Fruit fly (Drosophila melanogaster) whole organism, embryonic: Measurements from ENCODE around the gene hob.
A peak's percentile ranks its signal among the peaks of the same experiment; 100 is the strongest.

Source experiments
- C15 ChIP-seq: fragments of 200-800 bp; sonication (Bioruptor generic); IDR thresholded peaks from 3 replicates; pipeline ENCODE4 v1.3.6; 2022; ENCODE audit warnings: missing biosample characterization, missing genetic modification characterization
- CG10147 ChIP-seq: fragments of 200-800 bp; sonication (Bioruptor generic); optimal IDR thresholded peaks from 2 replicates; lab custom pipeline; 2019; ENCODE audit warnings: missing biosample characterization, mild to moderate bottlenecking, missing genetic modification characterization, moderate library complexity
- CG10321 ChIP-seq: fragments of 200-800 bp; sonication (Bioruptor generic); IDR thresholded peaks from 2 replicates; pipeline ENCODE4 v1.3.6; 2022; ENCODE audit warnings: missing biosample characterization, missing genetic modification characterization
- CG12104 ChIP-seq: fragments of 200-800 bp; sonication (Bioruptor generic); optimal IDR thresholded peaks from 3 replicates; lab custom pipeline; 2016; ENCODE audit warnings: missing biosample characterization, missing genetic modification characterization
- CG13624 ChIP-seq: fragments of 200-800 bp; sonication (Bioruptor generic); optimal IDR thresholded peaks from 2 replicates; lab custom pipeline; 2016; ENCODE audit warnings: missing biosample characterization, missing genetic modification characterization
- CG1529 ChIP-seq: fragments of 200-800 bp; sonication (Bioruptor generic); optimal IDR thresholded peaks from 3 replicates; lab custom pipeline; 2018; ENCODE audit warnings: missing biosample characterization, missing genetic modification characterization
- CG16813 ChIP-seq: fragments of 200-800 bp; sonication (Bioruptor generic); IDR thresholded peaks from 3 replicates; pipeline ENCODE4 v1.3.6; 2022; ENCODE audit warnings: missing biosample characterization, missing genetic modification characterization; ENCODE audit not compliant: partially characterized antibody
- CG17385 ChIP-seq: fragments of 200-800 bp; sonication (Bioruptor generic); optimal IDR thresholded peaks from 3 replicates; lab custom pipeline; 2018; ENCODE audit warnings: missing biosample characterization, mild to moderate bottlenecking, missing genetic modification characterization
- CG17612 ChIP-seq: fragments of 200-800 bp; sonication (Bioruptor generic); IDR thresholded peaks from 2 replicates; pipeline ENCODE4 v1.3.6; 2022; ENCODE audit warnings: missing biosample characterization, missing genetic modification characterization
- CG2116 ChIP-seq: fragments of 200-800 bp; sonication (Bioruptor generic); optimal IDR thresholded peaks from 3 replicates; lab custom pipeline; 2018; ENCODE audit warnings: missing biosample characterization, mild to moderate bottlenecking, missing genetic modification characterization
- CG32767 ChIP-seq: fragments of 200-800 bp; sonication (Bioruptor generic); IDR thresholded peaks from 2 replicates; pipeline ENCODE4 v1.3.6; 2022; ENCODE audit warnings: missing biosample characterization, missing genetic modification characterization
- CG4360 ChIP-seq: fragments of 200-800 bp; sonication (Bioruptor generic); IDR thresholded peaks from 2 replicates; pipeline ENCODE4 v1.3.6; 2022; ENCODE audit warnings: missing biosample characterization, missing genetic modification characterization
- CG4854 ChIP-seq: fragments of 200-800 bp; sonication (Bioruptor generic); optimal IDR thresholded peaks from 2 replicates; lab custom pipeline; 2016; ENCODE audit warnings: missing biosample characterization, missing genetic modification characterization, inconsistent platforms
- CG6683 ChIP-seq: fragments of 200-800 bp; sonication (Bioruptor generic); optimal IDR thresholded peaks from 2 replicates; lab custom pipeline; 2017; ENCODE audit warnings: missing biosample characterization, mild to moderate bottlenecking, missing genetic modification characterization, missing genetic modification reagents
- CG6765 ChIP-seq: fragments of 200-800 bp; sonication (Bioruptor generic); optimal IDR thresholded peaks from 3 replicates; lab custom pipeline; 2017; ENCODE audit warnings: missing biosample characterization, mild to moderate bottlenecking, missing genetic modification characterization
- CG7745 ChIP-seq: fragments of 200-800 bp; sonication (Bioruptor generic); optimal IDR thresholded peaks from 2 replicates; lab custom pipeline; 2018; ENCODE audit warnings: missing biosample characterization, mild to moderate bottlenecking, missing genetic modification characterization, moderate library complexity
- CG9215 ChIP-seq: fragments of 200-800 bp; sonication (Bioruptor generic); IDR thresholded peaks from 2 replicates; pipeline ENCODE4 v1.3.6; 2022; ENCODE audit warnings: missing biosample characterization, missing genetic modification characterization
- CG9609 ChIP-seq: fragments of 200-800 bp; sonication (Bioruptor generic); optimal IDR thresholded peaks from 3 replicates; lab custom pipeline; 2016; ENCODE audit warnings: missing biosample characterization, missing genetic modification characterization
- CHES-1-like ChIP-seq: fragments of 200-800 bp; sonication (Bioruptor generic); optimal IDR thresholded peaks from 2 replicates; lab custom pipeline; 2016; ENCODE audit warnings: missing biosample characterization, missing genetic modification characterization
- Dfd ChIP-seq, 2 experiments: fragments of >200 bp; optimal IDR thresholded peaks; 2 replicates each; lab custom pipeline; 2017; ENCODE audit warnings: missing biosample characterization in 2 of 2, missing genetic modification characterization in 2 of 2
- Elba2 ChIP-seq: fragments of 200-800 bp; sonication (Bioruptor generic); optimal IDR thresholded peaks from 3 replicates; lab custom pipeline; 2016; ENCODE audit warnings: missing biosample characterization, missing genetic modification characterization
- Ets97D ChIP-seq: fragments of 200-800 bp; sonication (Bioruptor generic); optimal IDR thresholded peaks from 3 replicates; lab custom pipeline; 2016; ENCODE audit warnings: missing biosample characterization, missing genetic modification characterization
- Fer3 ChIP-seq: fragments of 200-800 bp; sonication (Bioruptor generic); optimal IDR thresholded peaks from 2 replicates; lab custom pipeline; 2018; ENCODE audit warnings: missing biosample characterization, mild to moderate bottlenecking, missing genetic modification characterization, moderate library complexity
- Hand ChIP-seq: fragments of 200-800 bp; sonication (Bioruptor generic); optimal IDR thresholded peaks from 2 replicates; lab custom pipeline; 2017; ENCODE audit warnings: mild to moderate bottlenecking, missing biosample characterization, missing genetic modification reagents, missing genetic modification characterization
- HmgZ ChIP-seq: fragments of 200-800 bp; sonication (Bioruptor generic); optimal IDR thresholded peaks from 2 replicates; lab custom pipeline; 2018; ENCODE audit warnings: missing biosample characterization, mild to moderate bottlenecking, missing genetic modification characterization
- Hr3 ChIP-seq: fragments of 200-800 bp; sonication (Bioruptor generic); optimal IDR thresholded peaks from 3 replicates; lab custom pipeline; 2016; ENCODE audit warnings: missing biosample characterization, missing genetic modification characterization
- Kr ChIP-seq: fragments of 200-800 bp; sonication (Bioruptor generic); optimal IDR thresholded peaks from 2 replicates; lab custom pipeline; 2017; ENCODE audit warnings: missing biosample characterization, mild to moderate bottlenecking, missing genetic modification characterization
- Mad ChIP-seq: fragments of 200-800 bp; sonication (Bioruptor generic); optimal IDR thresholded peaks from 2 replicates; lab custom pipeline; 2016; ENCODE audit warnings: missing biosample characterization, missing genetic modification characterization
- Med ChIP-seq: fragments of 200-800 bp; sonication (Bioruptor generic); peaks from one replicate; lab custom pipeline; 2016; ENCODE audit warnings: missing biosample characterization, missing genetic modification characterization, mild to moderate bottlenecking, inconsistent platforms, moderate library complexity
- Neu2 ChIP-seq: fragments of 200-800 bp; sonication (Bioruptor generic); optimal IDR thresholded peaks from 3 replicates; lab custom pipeline; 2016; ENCODE audit warnings: missing biosample characterization, missing genetic modification characterization, borderline replicate concordance
- Ravus ChIP-seq: fragments of 200-800 bp; sonication (Bioruptor generic); IDR thresholded peaks from 2 replicates; pipeline ENCODE4 v1.3.6; 2022; ENCODE audit warnings: missing biosample characterization, missing genetic modification characterization
- Sin3A ChIP-seq: fragments of >200 bp; optimal IDR thresholded peaks from 2 replicates; lab custom pipeline; 2018
- Six4 ChIP-seq: fragments of 200-800 bp; sonication (Bioruptor generic); optimal IDR thresholded peaks from 2 replicates; lab custom pipeline; 2016; ENCODE audit warnings: missing biosample characterization, missing genetic modification characterization
- Spps ChIP-seq: fragments of 200-800 bp; sonication (Bioruptor generic); optimal IDR thresholded peaks from 2 replicates; lab custom pipeline; 2018; ENCODE audit warnings: missing biosample characterization, mild to moderate bottlenecking, missing genetic modification characterization
- Sry-β ChIP-seq: fragments of 200-800 bp; sonication (Bioruptor generic); optimal IDR thresholded peaks from 2 replicates; lab custom pipeline; 2018; ENCODE audit warnings: missing biosample characterization, mild to moderate bottlenecking, missing genetic modification characterization, moderate library complexity
- Trl ChIP-seq, 3 experiments: fragments of >200 bp in 2 of 3; fragments of 200-800 bp in 1 of 3; sonication (Bioruptor generic) in 1 of 3; optimal IDR thresholded peaks; 2 replicates in 1 of 3; 3 replicates in 2 of 3; lab custom pipeline; 2016 to 2017; ENCODE audit warnings: missing biosample characterization in 1 of 3, missing genetic modification characterization in 1 of 3
- ap ChIP-seq: fragments of 200-800 bp; sonication (Bioruptor generic); IDR thresholded peaks from 2 replicates; pipeline ENCODE4 v1.3.6; 2022; ENCODE audit warnings: missing biosample characterization, missing genetic modification characterization
- cad ChIP-seq: fragments of >200 bp; optimal IDR thresholded peaks from 2 replicates; lab custom pipeline; 2017; ENCODE audit warnings: missing biosample characterization, missing genetic modification characterization
- cato ChIP-seq: fragments of 200-800 bp; sonication (Bioruptor generic); optimal IDR thresholded peaks from 2 replicates; lab custom pipeline; 2016; ENCODE audit warnings: missing biosample characterization, missing genetic modification characterization, borderline replicate concordance
- crol ChIP-seq: fragments of 200-800 bp; sonication (Bioruptor generic); IDR thresholded peaks from 2 replicates; pipeline ENCODE4 v1.3.6; 2022; ENCODE audit warnings: missing biosample characterization, missing genetic modification characterization
- crp ChIP-seq, 2 experiments: fragments of 200-800 bp; sonication (Bioruptor generic); optimal IDR thresholded peaks; 2 replicates in 1 of 2; 3 replicates in 1 of 2; lab custom pipeline; 2017; ENCODE audit warnings: missing biosample characterization in 2 of 2, missing genetic modification characterization in 2 of 2, mild to moderate bottlenecking in 1 of 2, moderate library complexity in 1 of 2
- danr ChIP-seq: fragments of 200-800 bp; sonication (Bioruptor generic); IDR thresholded peaks from 2 replicates; pipeline ENCODE4 v1.3.6; 2022; ENCODE audit warnings: missing biosample characterization, missing genetic modification characterization
- esg ChIP-seq: fragments of 200-800 bp; sonication (Bioruptor generic); conservative IDR thresholded peaks from 2 replicates; pipeline ENCODE4 v1.3.6; 2022; ENCODE audit warnings: missing biosample characterization, missing genetic modification characterization
- mld ChIP-seq: fragments of 200-800 bp; sonication (Bioruptor generic); IDR thresholded peaks from 3 replicates; pipeline ENCODE4 v1.3.6; 2022; ENCODE audit warnings: missing biosample characterization, missing genetic modification characterization; ENCODE audit not compliant: partially characterized antibody
- nau ChIP-seq: fragments of 200-800 bp; sonication (Bioruptor generic); optimal IDR thresholded peaks from 3 replicates; lab custom pipeline; 2017; ENCODE audit warnings: missing biosample characterization, mild to moderate bottlenecking, missing genetic modification characterization, missing genetic modification reagents
- nmo ChIP-seq: fragments of 200-800 bp; sonication (Bioruptor generic); optimal IDR thresholded peaks from 2 replicates; lab custom pipeline; 2018; ENCODE audit warnings: missing biosample characterization, mild to moderate bottlenecking, missing genetic modification characterization, moderate library complexity
- row ChIP-seq: fragments of 200-800 bp; sonication (Bioruptor generic); IDR thresholded peaks from 3 replicates; pipeline ENCODE4 v1.3.6; 2022; ENCODE audit warnings: missing biosample characterization, missing genetic modification characterization
- stwl ChIP-seq: fragments of 200-800 bp; sonication (Bioruptor generic); optimal IDR thresholded peaks from 3 replicates; lab custom pipeline; 2018; ENCODE audit warnings: missing biosample characterization, mild to moderate bottlenecking, missing genetic modification characterization, moderate library complexity

Gene hob

DNA sequence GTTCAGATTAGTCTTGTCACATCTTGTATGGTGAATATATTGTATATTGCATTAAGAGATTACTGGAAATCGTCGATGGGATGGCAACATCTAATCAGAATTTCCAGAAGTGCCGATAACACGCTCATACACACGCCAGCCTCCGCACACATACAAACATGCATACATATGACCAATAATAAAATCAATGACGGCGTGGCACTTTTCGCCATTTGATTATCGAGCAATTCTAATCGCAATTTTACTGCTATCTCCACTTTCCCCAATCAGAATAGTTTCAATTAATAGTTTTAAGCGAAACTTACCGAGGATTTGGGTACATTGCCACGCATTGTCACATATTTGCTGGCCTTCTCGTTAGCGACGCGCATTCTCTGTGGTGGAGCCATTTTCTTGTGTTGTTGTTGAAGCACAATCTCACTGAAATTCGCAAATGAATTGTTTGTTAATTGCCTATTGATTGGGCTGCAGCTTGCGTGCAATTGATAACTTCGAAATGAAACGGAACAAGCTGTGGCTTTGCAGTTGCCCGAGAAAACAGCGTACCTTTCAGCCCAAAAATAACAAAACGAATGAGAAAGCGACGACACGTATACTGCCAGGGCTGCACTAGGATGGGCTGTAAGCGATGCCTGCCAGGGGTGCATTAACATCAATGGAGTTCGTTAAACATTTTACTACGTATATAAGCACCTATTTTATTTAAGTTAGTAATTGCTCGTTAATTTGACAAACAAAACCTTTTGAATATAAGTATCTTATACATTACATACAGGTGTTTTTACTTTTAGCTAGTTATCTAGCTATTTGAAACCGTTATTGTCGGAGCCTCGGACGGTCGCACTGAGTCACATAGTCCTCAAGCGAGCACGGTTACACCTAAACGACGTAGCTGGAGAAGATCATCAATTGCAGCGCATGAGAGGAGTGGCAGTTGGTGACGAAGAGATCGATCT, 20.0 kb downstream of the hob start, which contains the start of the genes CG32276 and gry (continued):
- TF ChIP-seq crp (GFP tag; optimal IDR thresholded peaks at IDR 0.05; lab: Kevin White, UChicago) (peak in 1 of 2 experiments; percentile 60), Dfd (GFP tag; optimal IDR thresholded peaks at IDR 0.05; lab: Kevin White, UChicago) (no peak), CG9215 (GFP tag; lab: Robert Waterston, UW) (peak; percentile 64), CG13624 (GFP tag; lab: Kevin White, UChicago) (peak; percentile 80), Neu2 (no peak), nau (GFP tag; lab: Kevin White, UChicago) (no peak), Med (GFP tag; lab: Kevin White, UChicago) (peak; percentile 97), Trl (optimal IDR thresholded peaks at IDR 0.05; lab: Kevin White, UChicago) (peak in 1 of 2 experiments; percentile 14), Trl (GFP tag; optimal IDR thresholded peaks at IDR 0.05; lab: Kevin White, UChicago) (peak; percentile 85), Sry-β (GFP tag; lab: Kevin White, UChicago) (peak; percentile 87), CG6683 (GFP tag; lab: Kevin White, UChicago) (peak; percentile 41), CG17612 (GFP tag; lab: Robert Waterston, UW) (no peak), CG4360 (peak; percentile 55; the same call in 1 of the 2 replicates), CG10147 (GFP tag; lab: Kevin White, UChicago) (no peak), CG1529 (GFP tag; lab: Kevin White, UChicago) (no peak), Spps (tag; lab: Kevin White, UChicago) (peak; percentile 57), mld (GFP tag; lab: Robert Waterston, UW) (no peak), Six4 (GFP tag; lab: Kevin White, UChicago) (peak; percentile 69), CG6765 (GFP tag; lab: Kevin White, UChicago) (no peak), CG16813 (GFP tag; lab: Robert Waterston, UW) (peak; percentile 50; the same call in 2 of the 3 replicates), CG10321 (GFP tag; lab: Robert Waterston, UW) (no peak), CG2116 (GFP tag; lab: Kevin White, UChicago) (peak; percentile 93), CG9609 (GFP tag; lab: Kevin White, UChicago) (peak; percentile 82), Hand (GFP tag; lab: Kevin White, UChicago) (no peak), Ets97D (GFP tag; lab: Kevin White, UChicago) (peak; percentile 90), stwl (tag; lab: Kevin White, UChicago) (peak; percentile 60), nmo (peak; percentile 84), Mad (GFP tag; lab: Kevin White, UChicago) (peak; percentile 82), Kr (GFP tag; lab: Kevin White, UChicago) (no peak), Hr3 (peak; percentile 70), Ravus (no peak), CG32767 (GFP tag; lab: Robert Waterston, UW) (peak; percentile 64), danr (GFP tag; lab: Robert Waterston, UW) (peak; percentile 63), cad (GFP tag; lab: Kevin White, UChicago) (no peak), CHES-1-like (GFP tag; lab: Kevin White, UChicago) (peak; percentile 89), Fer3 (tag; lab: Kevin White, UChicago) (peak; percentile 72), row (GFP tag; lab: Robert Waterston, UW) (peak; percentile 93), esg (GFP tag; lab: Robert Waterston, UW) (peak; percentile 65), ap (GFP tag; lab: Robert Waterston, UW) (peak; percentile 82), Sin3A (lab: Kevin White, UChicago) (peak; percentile 92), Elba2 (GFP tag; lab: Kevin White, UChicago) (peak; percentile 64), crol (GFP tag; lab: Robert Waterston, UW) (no peak), CG17385 (GFP tag; lab: Kevin White, UChicago) (peak; percentile 64), C15 (GFP tag; lab: Robert Waterston, UW) (no peak), CG4854 (GFP tag; lab: Kevin White, UChicago) (no peak), cato (GFP tag; lab: Kevin White, UChicago) (peak; percentile 60), CG12104 (GFP tag; lab: Kevin White, UChicago) (peak; percentile 53), CG7745 (no peak), HmgZ (tag; lab: Kevin White, UChicago) (peak; percentile 93)
